Fruit fly (Drosophila melanogaster): ENCODE results near the gene CG9330.

CG9330 gene

dm6 chr3L:19612172-19612571, 26.1 kb downstream of the CG9330 start, which contains the start of the genes Lon and PIG-F (continued):
- TF ChIP-seq mirr (GFP tag; optimal IDR thresholded peaks at IDR 0.05) (peak; percentile 95), Eip74EF (GFP tag; optimal IDR thresholded peaks at IDR 0.05) (peak in 1 of 2 experiments; percentile 97), Ptx1 (GFP tag; IDR thresholded peaks at IDR 0.05) (peak; percentile 99), CrebB (tag; optimal IDR thresholded peaks at IDR 0.05) (peak; percentile 95), knrl (GFP tag; IDR thresholded peaks at IDR 0.05; ENCODE audit: partially characterized antibody) (peak; percentile 84), CG1647 (GFP tag; optimal IDR thresholded peaks at IDR 0.05) (peak; percentile 98), nerfin-1 (tag; optimal IDR thresholded peaks at IDR 0.05) (peak; percentile 99), CG10147 (GFP tag; optimal IDR thresholded peaks at IDR 0.05) (peak; percentile 99), CG6254 (GFP tag; optimal IDR thresholded peaks at IDR 0.05) (peak; percentile 97), CG30020 (tag; optimal IDR thresholded peaks at IDR 0.05) (peak; percentile 93), Optix (GFP tag; IDR thresholded peaks at IDR 0.05) (peak; percentile 98), fu2 (GFP tag; optimal IDR thresholded peaks at IDR 0.05) (peak; percentile 98), HmgD (GFP tag; optimal IDR thresholded peaks at IDR 0.05) (peak; percentile 97), HLH54F (GFP tag; optimal IDR thresholded peaks at IDR 0.05) (peak; percentile 99), ssp (GFP tag; IDR thresholded peaks at IDR 0.05) (peak; percentile 95), Xbp1 (GFP tag; optimal IDR thresholded peaks at IDR 0.05) (peak; percentile 99), PHDP (tag; optimal IDR thresholded peaks at IDR 0.05) (peak; percentile 99), CG4282 (GFP tag; optimal IDR thresholded peaks at IDR 0.05) (peak; percentile 98), CG13296 (GFP tag; optimal IDR thresholded peaks at IDR 0.05) (peak; percentile 99), Dek (tag; optimal IDR thresholded peaks at IDR 0.05) (peak; percentile 99), chn (GFP tag; optimal IDR thresholded peaks at IDR 0.05) (peak; percentile 99), CG2712 (tag; optimal IDR thresholded peaks at IDR 0.05) (peak; percentile 99), mam (GFP tag; optimal IDR thresholded peaks at IDR 0.05) (peak; percentile 99), H15 (GFP tag; IDR thresholded peaks at IDR 0.05) (peak; percentile 98), fd96Cb (tag; optimal IDR thresholded peaks at IDR 0.05) (peak; percentile 99), CG9215 (GFP tag; IDR thresholded peaks at IDR 0.05) (peak; percentile 99), CG8281 (tag; optimal IDR thresholded peaks at IDR 0.05) (peak; percentile 95), CG11456 (GFP tag; IDR thresholded peaks at IDR 0.05) (peak; percentile 97), danr (GFP tag; IDR thresholded peaks at IDR 0.05) (peak; percentile 97), Drgx (GFP tag; IDR thresholded peaks at IDR 0.05) (peak; percentile 98), C15 (GFP tag; IDR thresholded peaks at IDR 0.05) (peak; percentile 95), cad (GFP tag; optimal IDR thresholded peaks at IDR 0.05) (no peak), Dp (GFP tag; optimal IDR thresholded peaks at IDR 0.05) (peak; percentile 55), psq (GFP tag; optimal IDR thresholded peaks at IDR 0.05) (peak; percentile 96), slou (GFP tag; optimal IDR thresholded peaks at IDR 0.05) (peak; percentile 99), tin (GFP tag; optimal IDR thresholded peaks at IDR 0.05) (peak; percentile 100), CG10321 (GFP tag; IDR thresholded peaks at IDR 0.05) (peak; percentile 85), ATbp (GFP tag; optimal IDR thresholded peaks at IDR 0.05) (peak; percentile 98), dan (GFP tag; IDR thresholded peaks at IDR 0.05) (peak; percentile 97), nerfin-2 (GFP tag; IDR thresholded peaks at IDR 0.05; ENCODE audit: partially characterized antibody) (peak; percentile 79), p53 (GFP tag; optimal IDR thresholded peaks at IDR 0.05) (peak; percentile 93), Hr51 (GFP tag; optimal IDR thresholded peaks at IDR 0.05) (peak; percentile 99), CG2120 (GFP tag; optimal IDR thresholded peaks at IDR 0.05) (peak; percentile 99), fd3F (GFP tag; optimal IDR thresholded peaks at IDR 0.05) (peak; percentile 99), CG15514 (GFP tag; optimal IDR thresholded peaks at IDR 0.05) (peak; percentile 94), CG3065 (GFP tag; optimal IDR thresholded peaks at IDR 0.05) (peak; percentile 99), nmo (GFP tag; optimal IDR thresholded peaks at IDR 0.05) (peak; percentile 100), lmd (GFP tag; IDR thresholded peaks at IDR 0.05) (peak; percentile 99), Ravus (GFP tag; IDR thresholded peaks at IDR 0.05) (peak; percentile 94), CG9609 (GFP tag; optimal IDR thresholded peaks at IDR 0.05) (peak; percentile 98), Dip2 (GFP tag; IDR thresholded peaks at IDR 0.05) (peak; percentile 79)
